Worm (Caenorhabditis elegans): ENCODE results near the gene sem-5.

sem-5 gene

DNA sequence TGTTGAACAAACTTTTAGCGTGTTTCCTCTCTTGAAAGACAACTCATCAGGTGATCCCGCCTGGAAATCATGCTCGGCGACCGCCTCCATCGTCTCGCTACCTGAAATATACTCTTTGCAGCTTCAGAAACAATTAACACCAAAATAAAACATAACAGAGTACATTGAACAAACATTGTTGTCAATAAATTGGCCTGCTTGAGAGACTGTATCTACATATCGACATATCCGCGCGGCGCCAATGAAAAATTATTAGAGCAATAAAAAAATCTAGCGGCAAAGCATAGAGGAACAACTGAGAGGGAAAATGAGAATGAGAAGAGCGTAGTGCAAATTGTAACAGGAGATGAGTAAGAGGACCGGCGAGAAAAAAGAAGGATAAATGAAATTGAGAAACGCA is at the start of gene sem-5:
Gene sem-5 (minus strand): TSS at position 101 of the 400 bp plus-strand sequence.
- TF ChIP-seq chd-7 (tag; optimal IDR thresholded peaks at IDR 0.05) (no peak), C17E4.6 (GFP tag; IDR thresholded peaks at IDR 0.05) (no peak), B0261.1 (tag; optimal IDR thresholded peaks at IDR 0.05) (no peak), B0019.2 (GFP tag; conservative IDR thresholded peaks at IDR 0.05) (no peak), hmg-1.2 (GFP tag; IDR thresholded peaks at IDR 0.05) (no peak), dpff-1 (tag; optimal IDR thresholded peaks at IDR 0.05) (no peak), F37B4.10 (GFP tag; IDR thresholded peaks at IDR 0.05) (no peak), F39B2.1 (GFP tag; IDR thresholded peaks at IDR 0.05) (no peak), rcor-1 (GFP tag; IDR thresholded peaks at IDR 0.05) (no peak)

DNA sequence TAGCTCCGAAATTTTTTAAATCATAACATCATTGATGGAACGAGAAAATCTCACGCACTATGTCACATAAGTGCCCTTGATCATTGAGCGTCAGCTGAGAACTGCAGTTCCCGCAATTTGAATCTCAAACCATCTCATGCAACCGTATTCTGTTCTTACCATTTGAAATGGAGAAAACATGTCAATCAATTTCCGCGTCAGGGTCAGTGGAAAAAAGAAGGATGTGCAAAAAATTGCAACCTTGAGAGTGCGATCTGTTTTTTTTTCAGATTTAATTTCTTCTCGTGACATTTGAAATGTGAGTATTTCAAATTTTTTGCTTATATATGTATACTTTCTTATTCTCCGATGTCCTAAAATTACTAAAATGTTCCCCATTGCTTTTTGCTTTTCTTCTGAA is 49.1 kb upstream of the sem-5 start:
- no peak for TF ChIP-seq repo-1 (tag; optimal IDR thresholded peaks at IDR 0.05)
- TF ChIP-seq Y79H2A.3 (GFP tag; conservative IDR thresholded peaks at IDR 0.05), result no peak
- TF ChIP-seq K11D2.4 (GFP tag; IDR thresholded peaks at IDR 0.05), result no peak
- no peak for TF ChIP-seq unc-130 (GFP tag; optimal IDR thresholded peaks at IDR 0.05)
- no peak for TF ChIP-seq mcd-1 (GFP tag; IDR thresholded peaks at IDR 0.05)
- no peak for TF ChIP-seq dpff-1 (tag; optimal IDR thresholded peaks at IDR 0.05)
- no peak for TF ChIP-seq hsf-1 (GFP tag; IDR thresholded peaks at IDR 0.05)
- TF ChIP-seq athp-1 (tag; optimal IDR thresholded peaks at IDR 0.05), result no peak
- TF ChIP-seq aptf-2 (GFP tag; conservative IDR thresholded peaks at IDR 0.05), result no peak
- no peak for TF ChIP-seq akir-1 (GFP tag; optimal IDR thresholded peaks at IDR 0.05)
- no peak for TF ChIP-seq bed-2 (GFP tag; IDR thresholded peaks at IDR 0.05)
- no peak for TF ChIP-seq Y56A3A.18 (GFP tag; IDR thresholded peaks at IDR 0.05)
- no peak for TF ChIP-seq ceh-91 (GFP tag; IDR thresholded peaks at IDR 0.05)

DNA sequence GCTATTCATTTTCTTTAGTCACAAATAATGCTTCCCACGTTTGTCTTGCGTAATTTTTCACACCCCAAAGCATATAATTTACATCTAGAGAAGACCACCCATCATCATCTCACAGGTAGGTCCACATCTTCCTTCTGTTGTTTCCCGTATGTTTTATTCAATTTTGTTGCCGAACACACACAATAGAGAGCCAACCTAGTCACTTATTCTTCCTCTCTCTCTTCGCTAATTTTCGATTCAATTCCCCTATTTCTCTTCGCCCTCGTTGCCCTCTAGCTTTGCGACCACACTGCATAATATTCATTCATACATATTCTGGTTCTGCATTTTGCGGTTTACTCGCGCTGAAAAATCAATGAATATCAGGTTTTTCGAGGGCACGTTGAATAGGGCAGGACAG is 44.4 kb upstream of the sem-5 start:
- TF ChIP-seq mes-4 (tag; optimal IDR thresholded peaks at IDR 0.05) (no peak), ceh-100 (GFP tag; IDR thresholded peaks at IDR 0.05) (no peak), lsy-27 (tag; optimal IDR thresholded peaks at IDR 0.05; ENCODE audit: borderline replicate concordance, insufficient read depth) (no peak), pbrm-1 (GFP tag; IDR thresholded peaks at IDR 0.05) (no peak), F57C9.4 (tag; optimal IDR thresholded peaks at IDR 0.05) (no peak), bed-1 (GFP tag; IDR thresholded peaks at IDR 0.05) (no peak), nfyb-1 (GFP tag; IDR thresholded peaks at IDR 0.05) (no peak), ceh-27 (GFP tag; optimal IDR thresholded peaks at IDR 0.05) (no peak), Y67H2A.10 (GFP tag; conservative IDR thresholded peaks at IDR 0.05) (no peak), B0261.1 (tag; optimal IDR thresholded peaks at IDR 0.05) (no peak), attf-6 (GFP tag; IDR thresholded peaks at IDR 0.05) (no peak), F33H1.4 (GFP tag; IDR thresholded peaks at IDR 0.05) (no peak), let-526 (GFP tag; IDR thresholded peaks at IDR 0.05) (no peak), die-1 (tag; optimal IDR thresholded peaks at IDR 0.05) (no peak), B0336.3 (GFP tag; IDR thresholded peaks at IDR 0.05) (no peak), K12H6.12 (tag; optimal IDR thresholded peaks at IDR 0.05) (no peak), bed-2 (GFP tag; IDR thresholded peaks at IDR 0.05) (no peak), nhr-27 (tag; optimal IDR thresholded peaks at IDR 0.05) (no peak)

DNA sequence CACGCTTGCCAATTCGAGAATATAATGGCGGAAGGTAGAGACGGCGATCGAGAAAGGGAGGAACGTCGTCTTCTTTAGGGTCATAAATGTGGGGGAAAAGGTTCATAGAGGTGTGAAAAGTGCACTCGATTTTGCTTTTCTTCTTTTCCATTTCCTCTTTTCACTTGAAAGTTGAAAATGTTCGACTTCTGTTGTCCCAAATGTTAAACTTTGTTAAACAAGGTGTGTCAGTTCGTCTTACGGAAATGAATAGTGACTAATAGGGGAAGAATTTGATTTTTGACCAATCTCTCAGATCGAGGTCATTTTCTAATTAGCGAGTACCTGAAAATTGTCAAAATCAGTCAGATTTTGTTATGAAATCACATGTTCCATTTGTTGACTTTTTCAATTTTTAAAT is 43.3 kb upstream of the sem-5 start:
- no peak for TF ChIP-seq B0035.1 (tag; optimal IDR thresholded peaks at IDR 0.05)
- no peak for TF ChIP-seq F39B2.1 (GFP tag; IDR thresholded peaks at IDR 0.05)
- TF ChIP-seq dpl-1 (GFP tag; optimal IDR thresholded peaks at IDR 0.05), result no peak
- TF ChIP-seq sea-2 (GFP tag; IDR thresholded peaks at IDR 0.05), result no peak
- TF ChIP-seq sptf-2 (GFP tag; optimal IDR thresholded peaks at IDR 0.05), result no peak
- TF ChIP-seq ztf-6 (GFP tag; IDR thresholded peaks at IDR 0.05), result no peak
- no peak for TF ChIP-seq somi-1 (GFP tag; optimal IDR thresholded peaks at IDR 0.05)
- no peak for TF ChIP-seq cebp-2 (GFP tag; IDR thresholded peaks at IDR 0.05)
- no peak for TF ChIP-seq ceh-27 (GFP tag; optimal IDR thresholded peaks at IDR 0.05)
- TF ChIP-seq B0261.1 (tag; optimal IDR thresholded peaks at IDR 0.05), result no peak
- TF ChIP-seq F10E7.11 (tag; optimal IDR thresholded peaks at IDR 0.05), result no peak
